Fruit fly (Drosophila melanogaster) whole organism, wandering third instar larva: ENCODE data around the gene CG42458.

Experiments used
- Dfd ChIP-seq: fragments of >200 bp; optimal IDR thresholded peaks from 2 replicates; lab custom pipeline; 2017; ENCODE audit warnings: missing biosample characterization, missing genetic modification characterization
- pan ChIP-seq: fragments of >200 bp; optimal IDR thresholded peaks from 2 replicates; lab custom pipeline; 2017
- sv ChIP-seq: fragments of 200-800 bp; sonication (Bioruptor generic); optimal IDR thresholded peaks from 3 replicates; lab custom pipeline; 2016; ENCODE audit warnings: missing biosample characterization, missing genetic modification characterization

DNA sequence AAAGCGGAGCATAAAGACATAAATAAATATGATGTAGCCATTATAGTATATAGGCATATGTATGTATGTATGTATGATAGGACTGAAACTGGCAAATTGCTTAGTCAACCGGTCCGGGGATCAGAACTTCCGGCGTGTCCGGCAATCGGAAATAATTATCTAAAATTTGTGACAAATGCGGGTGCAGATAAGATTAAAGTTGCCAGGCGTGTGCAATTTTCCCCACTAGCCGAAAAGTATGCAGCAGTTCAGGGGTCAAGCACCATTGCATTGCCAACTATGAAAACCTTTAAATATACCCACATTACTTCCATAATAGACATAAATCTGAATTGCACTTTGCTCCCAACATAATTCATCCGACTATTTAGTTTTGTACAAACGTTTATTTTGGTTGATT lies 8.6 kb downstream of the CG42458 start:
- TF ChIP-seq pan (no peak), sv (GFP tag; lab: Kevin White, UChicago) (no peak), Dfd (GFP tag; lab: Kevin White, UChicago) (no peak)
